Fruit fly (Drosophila melanogaster) Kc167 (cell line): ENCODE data around the gene ct.

Source experiments
- h ChIP-seq: fragments of >200 bp; optimal IDR thresholded peaks from 3 replicates; lab custom pipeline; 2018; ENCODE audit warnings: missing external identifiers
- insv ChIP-seq: fragments of >200 bp; optimal IDR thresholded peaks from 3 replicates; lab custom pipeline; 2018; ENCODE audit warnings: missing external identifiers
- psq ChIP-seq: fragments of >200 bp; optimal IDR thresholded peaks from 2 replicates; lab custom pipeline; 2017; ENCODE audit warnings: missing external identifiers
- ttk ChIP-seq: sonication (Bioruptor generic); optimal IDR thresholded peaks from 2 replicates; lab custom pipeline; 2017; ENCODE audit warnings: missing external identifiers

DNA sequence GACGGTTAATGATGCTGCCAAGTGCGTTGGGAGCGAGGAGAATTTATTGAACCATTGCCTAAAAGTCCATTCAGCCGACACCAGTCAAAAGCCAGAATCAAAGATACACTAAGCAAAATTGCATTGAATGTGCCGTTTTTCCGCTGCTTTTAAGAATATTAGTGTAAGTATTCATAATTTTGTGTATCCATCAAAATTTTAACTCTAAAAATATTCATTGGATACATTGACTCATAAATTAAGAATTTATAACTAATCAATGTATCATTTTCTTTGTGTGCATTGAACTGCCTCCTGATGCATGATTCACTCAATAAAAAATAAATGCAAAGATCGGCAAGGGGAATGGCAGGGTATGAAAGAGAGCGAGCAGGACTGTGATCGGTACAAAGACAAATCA is 49.6 kb upstream of the ct start:
- TF ChIP-seq psq (lab: Kevin White, UChicago) = no peak
- no peak for TF ChIP-seq ttk (lab: Kevin White, UChicago)
- no peak for TF ChIP-seq insv (lab: Kevin White, UChicago)
- no peak for TF ChIP-seq h
